Worm (Caenorhabditis elegans) whole organism, L1 larva: ENCODE data around the gene rpi-2.

Experiments
- C04F5.9 ChIP-seq: sonication (generic microtip); optimal IDR thresholded peaks from 2 replicates; lab custom pipeline; 2016; ENCODE audit warnings: missing genetic modification characterization, missing compliant biosample characterization
- F16B12.6 ChIP-seq: fragments of 150-350 bp; optimal IDR thresholded peaks from 2 replicates; lab custom pipeline; 2014; ENCODE audit warnings: missing biosample characterization, missing genetic modification characterization
- aly-2 ChIP-seq: fragments of 150-350 bp; optimal IDR thresholded peaks from 2 replicates; lab custom pipeline; 2014; ENCODE audit warnings: missing biosample characterization, missing genetic modification characterization
- ceh-63 ChIP-seq: fragments of 200-800 bp; sonication (Bioruptor generic); optimal IDR thresholded peaks from 2 replicates; lab custom pipeline; 2018; ENCODE audit warnings: mild to moderate bottlenecking, missing genetic modification characterization, missing compliant biosample characterization
- ceh-8 ChIP-seq: fragments of 200-800 bp; sonication (Bioruptor generic); optimal IDR thresholded peaks from 2 replicates; lab custom pipeline; 2018; ENCODE audit warnings: mild to moderate bottlenecking, missing genetic modification characterization, moderate library complexity, missing compliant biosample characterization
- ceh-82 ChIP-seq, 3 experiments: fragments of 150-350 bp in 1 of 3; sonication (generic microtip) in 2 of 3; optimal IDR thresholded peaks; 2 replicates each; lab custom pipeline; 2014 to 2017; ENCODE audit warnings: missing biosample characterization in 3 of 3, missing genetic modification characterization in 3 of 3
- ceh-88 ChIP-seq: fragments of 200-800 bp; sonication (Bioruptor generic); IDR thresholded peaks from 2 replicates; pipeline ENCODE4 v1.3.6; 2022; ENCODE audit warnings: missing genetic modification characterization, missing compliant biosample characterization
- dpl-1 ChIP-seq, 3 experiments: fragments of 150-350 bp in 2 of 3; sonication (generic microtip) in 1 of 3; optimal IDR thresholded peaks; 2 replicates each; lab custom pipeline; 2014 to 2017; ENCODE audit warnings: missing biosample characterization in 3 of 3, missing genetic modification characterization in 3 of 3, missing genetic modification reagents in 3 of 3
- dsc-1 ChIP-seq: sonication (generic microtip); optimal IDR thresholded peaks from 2 replicates; lab custom pipeline; 2016; ENCODE audit warnings: mild to moderate bottlenecking, missing genetic modification characterization, missing compliant biosample characterization
- efl-1 ChIP-seq, 4 experiments: fragments of 150-350 bp; optimal IDR thresholded peaks in 3 of 4; peaks in 1 of 4; 1 replicate in 1 of 4; 2 replicates in 3 of 4; lab custom pipeline; 2014; ENCODE audit warnings: missing biosample characterization in 2 of 4, missing genetic modification characterization in 2 of 4, missing genetic modification reagents in 2 of 4
- egl-27 ChIP-seq, 2 experiments: fragments of 150-350 bp in 1 of 2; sonication (generic microtip); optimal IDR thresholded peaks; 3 replicates each; lab custom pipeline; 2017 to 2018; ENCODE audit warnings: missing biosample characterization in 2 of 2, missing genetic modification characterization in 2 of 2, missing genetic modification reagents in 2 of 2
- elt-2 ChIP-seq: sonication (generic microtip); optimal IDR thresholded peaks from 2 replicates; lab custom pipeline; 2016; ENCODE audit warnings: missing genetic modification characterization, mild to moderate bottlenecking, inconsistent platforms, missing compliant biosample characterization, missing genetic modification reagents
- fkh-10 ChIP-seq: sonication (generic microtip); optimal IDR thresholded peaks from 2 replicates; lab custom pipeline; 2017; ENCODE audit warnings: missing biosample characterization, missing genetic modification reagents, missing genetic modification characterization
- fkh-8 ChIP-seq: sonication (generic microtip); optimal IDR thresholded peaks from 2 replicates; lab custom pipeline; 2016; ENCODE audit warnings: mild to moderate bottlenecking, missing genetic modification characterization, missing compliant biosample characterization
- fos-1 ChIP-seq: fragments of 150-350 bp; optimal IDR thresholded peaks from 2 replicates; lab custom pipeline; 2014; ENCODE audit warnings: missing biosample characterization, missing genetic modification characterization
- grh-1 ChIP-seq: fragments of 200-800 bp; sonication (Bioruptor generic); IDR thresholded peaks from 2 replicates; pipeline ENCODE4 v1.3.6; 2022; ENCODE audit warnings: missing genetic modification reagents, missing genetic modification characterization, missing compliant biosample characterization
- hpl-2 ChIP-seq: fragments of 150-350 bp; optimal IDR thresholded peaks from 2 replicates; lab custom pipeline; 2014; ENCODE audit warnings: missing biosample characterization, missing genetic modification reagents, missing genetic modification characterization
- jun-1 ChIP-seq: fragments of 150-350 bp; optimal IDR thresholded peaks from 2 replicates; lab custom pipeline; 2014; ENCODE audit warnings: missing biosample characterization, missing genetic modification reagents, missing genetic modification characterization
- lin-14 ChIP-seq: fragments of 200-800 bp; sonication (Bioruptor generic); optimal IDR thresholded peaks from 2 replicates; lab custom pipeline; 2018; ENCODE audit warnings: mild to moderate bottlenecking, missing genetic modification characterization, moderate library complexity, missing compliant biosample characterization
- lsy-2 ChIP-seq, 2 experiments: fragments of 150-350 bp; optimal IDR thresholded peaks; 2 replicates each; lab custom pipeline; 2014; ENCODE audit warnings: missing biosample characterization in 2 of 2, missing genetic modification characterization in 2 of 2
- mdl-1 ChIP-seq, 2 experiments: fragments of 150-350 bp; optimal IDR thresholded peaks; 2 replicates each; lab custom pipeline; 2014 to 2017; ENCODE audit warnings: missing biosample characterization in 2 of 2, missing genetic modification characterization in 2 of 2, inconsistent platforms in 1 of 2
- nhr-11 ChIP-seq: fragments of 150-350 bp; optimal IDR thresholded peaks from 2 replicates; lab custom pipeline; 2014; ENCODE audit warnings: missing biosample characterization, missing genetic modification characterization
- nhr-19 ChIP-seq: fragments of 200-800 bp; sonication (Bioruptor generic); conservative IDR thresholded peaks from 2 replicates; pipeline ENCODE4 v1.3.6; 2022; ENCODE audit warnings: missing genetic modification characterization, missing compliant biosample characterization
- nhr-20 ChIP-seq: sonication (generic microtip); optimal IDR thresholded peaks from 2 replicates; lab custom pipeline; 2016; ENCODE audit warnings: mild to moderate bottlenecking, missing genetic modification characterization, missing compliant biosample characterization
- nhr-237 ChIP-seq: fragments of 150-350 bp; optimal IDR thresholded peaks from 2 replicates; lab custom pipeline; 2014; ENCODE audit warnings: missing biosample characterization, missing genetic modification characterization
- nhr-47 ChIP-seq: sonication (generic microtip); optimal IDR thresholded peaks from 2 replicates; lab custom pipeline; 2016; ENCODE audit warnings: mild to moderate bottlenecking, missing genetic modification characterization, moderate library complexity, missing compliant biosample characterization
- nhr-71 ChIP-seq: sonication (generic microtip); optimal IDR thresholded peaks from 2 replicates; lab custom pipeline; 2016; ENCODE audit warnings: mild to moderate bottlenecking, missing genetic modification characterization, moderate library complexity, missing compliant biosample characterization
- nhr-76 ChIP-seq: sonication (generic microtip); optimal IDR thresholded peaks from 2 replicates; lab custom pipeline; 2017; ENCODE audit warnings: missing biosample characterization, missing genetic modification characterization
- nhr-77 ChIP-seq: fragments of 150-350 bp; optimal IDR thresholded peaks from 2 replicates; lab custom pipeline; 2014; ENCODE audit warnings: missing biosample characterization, missing genetic modification characterization
- nhr-85 ChIP-seq: sonication (generic microtip); peaks from one replicate; lab custom pipeline; 2016; ENCODE audit warnings: missing genetic modification characterization, inconsistent platforms, missing compliant biosample characterization
- nhr-90 ChIP-seq: sonication (generic microtip); optimal IDR thresholded peaks from 2 replicates; lab custom pipeline; 2016; ENCODE audit warnings: mild to moderate bottlenecking, missing genetic modification characterization, missing compliant biosample characterization; ENCODE audit not compliant: poor library complexity
- skn-1 ChIP-seq: fragments of 150-350 bp; optimal IDR thresholded peaks from 2 replicates; lab custom pipeline; 2014; ENCODE audit warnings: missing biosample characterization, missing genetic modification characterization
- snpc-4 ChIP-seq: fragments of 150-350 bp; optimal IDR thresholded peaks from 2 replicates; lab custom pipeline; 2014; ENCODE audit warnings: missing biosample characterization, missing genetic modification characterization
- snu-23 ChIP-seq: sonication (generic microtip); optimal IDR thresholded peaks from 2 replicates; lab custom pipeline; 2016; ENCODE audit warnings: missing genetic modification characterization, missing compliant biosample characterization
- sptf-1 ChIP-seq: fragments of 150-350 bp; optimal IDR thresholded peaks from 2 replicates; lab custom pipeline; 2014; ENCODE audit warnings: missing biosample characterization, missing genetic modification characterization
- sup-37 ChIP-seq: fragments of 200-800 bp; sonication (Bioruptor generic); optimal IDR thresholded peaks from 2 replicates; lab custom pipeline; 2018; ENCODE audit warnings: mild to moderate bottlenecking, missing genetic modification characterization, missing compliant biosample characterization
- swsn-7 ChIP-seq: sonication (generic microtip); optimal IDR thresholded peaks from 2 replicates; lab custom pipeline; 2016; ENCODE audit warnings: missing genetic modification characterization, missing compliant biosample characterization
- tbx-2 ChIP-seq: sonication (generic microtip); optimal IDR thresholded peaks from 2 replicates; lab custom pipeline; 2016; ENCODE audit warnings: missing genetic modification characterization, missing compliant biosample characterization
- tlp-1 ChIP-seq: fragments of 150-350 bp; optimal IDR thresholded peaks from 2 replicates; lab custom pipeline; 2014; ENCODE audit warnings: missing biosample characterization, missing genetic modification characterization
- unc-30 ChIP-seq: sonication (generic microtip); optimal IDR thresholded peaks from 2 replicates; lab custom pipeline; 2017; ENCODE audit warnings: missing biosample characterization, missing genetic modification characterization
- unc-62 ChIP-seq: fragments of 150-350 bp; optimal IDR thresholded peaks from 2 replicates; lab custom pipeline; 2014; ENCODE audit warnings: missing biosample characterization, missing genetic modification reagents, missing genetic modification characterization
- unc-86 ChIP-seq: sonication (generic microtip); optimal IDR thresholded peaks from 2 replicates; lab custom pipeline; 2016; ENCODE audit warnings: missing genetic modification characterization, missing compliant biosample characterization
- unc-98 ChIP-seq: fragments of 200-800 bp; sonication (Bioruptor generic); IDR thresholded peaks from 2 replicates; pipeline ENCODE4 v1.3.6; 2022; ENCODE audit warnings: missing genetic modification characterization, missing compliant biosample characterization
- zag-1 ChIP-seq: fragments of 150-350 bp; optimal IDR thresholded peaks from 2 replicates; lab custom pipeline; 2014; ENCODE audit warnings: missing biosample characterization, missing genetic modification characterization
- ztf-4 ChIP-seq: fragments of 150-350 bp; optimal IDR thresholded peaks from 2 replicates; lab custom pipeline; 2014; ENCODE audit warnings: missing biosample characterization, missing genetic modification characterization

rpi-2 gene

ce11 chrIV:1711029-1711489 lies at the start of gene rpi-2:
TSS of gene rpi-2 (plus strand) at chrIV:1711262.
- TF ChIP-seq ceh-82 (tag; optimal IDR thresholded peaks at IDR 0.05; lab: Kevin White, UChicago) (peak in 1 of 3 experiments; percentile 21), aly-2 (tag; lab: Kevin White, UChicago) (no peak), lsy-2 (tag; optimal IDR thresholded peaks at IDR 0.05; lab: Kevin White, UChicago) (peak in 1 of 2 experiments; percentile 5), lin-14 (GFP tag; lab: Kevin White, UChicago) (peak; percentile 17), nhr-85 (tag; lab: Kevin White, UChicago) (peak; percentile 67), grh-1 (peak; percentile 47), ceh-63 (GFP tag; lab: Kevin White, UChicago) (no peak), ceh-8 (GFP tag; lab: Kevin White, UChicago) (no peak), nhr-71 (tag; lab: Kevin White, UChicago) (peak; percentile 55), nhr-19 (0 out of 2 replicates have a peak, but pooled peaks have one; percentile 14), nhr-90 (no peak), F16B12.6 (tag; lab: Kevin White, UChicago) (no peak), unc-86 (tag; lab: Kevin White, UChicago) (peak; percentile 26), nhr-20 (peak; percentile 43), nhr-11 (tag; lab: Kevin White, UChicago) (no peak), nhr-47 (tag; lab: Kevin White, UChicago) (peak; percentile 38), snu-23 (peak; percentile 43), fos-1 (peak; percentile 0), tbx-2 (tag; lab: Kevin White, UChicago) (peak; percentile 8), ztf-4 (tag; lab: Kevin White, UChicago) (no peak), unc-98 (GFP tag; lab: Robert Waterston, UW) (no peak), nhr-77 (tag; lab: Kevin White, UChicago) (peak; percentile 1), fkh-8 (tag; lab: Kevin White, UChicago) (peak; percentile 79), nhr-237 (tag; lab: Kevin White, UChicago) (no peak), sptf-1 (no peak), swsn-7 (tag; lab: Kevin White, UChicago) (peak; percentile 29), mdl-1 (tag; optimal IDR thresholded peaks at IDR 0.05; lab: Kevin White, UChicago) (no peak), efl-1 (optimal IDR thresholded peaks at IDR 0.05; lab: Kevin White, UChicago) (peak in 1 of 2 experiments; percentile 22), efl-1 (GFP tag; optimal IDR thresholded peaks at IDR 0.05 in 1 of 2; lab: Kevin White, UChicago) (peak in 1 of 2 experiments; percentile 60), jun-1 (tag; lab: Kevin White, UChicago) (no peak)
- TF ChIP-seq, all 84 proteins: peak for 17

- TF ChIP-seq hpl-2 (no peak), unc-30 (tag; lab: Kevin White, UChicago) (no peak), egl-27 (tag; optimal IDR thresholded peaks at IDR 0.05; lab: Kevin White, UChicago) (no peak), tlp-1 (tag; lab: Kevin White, UChicago) (no peak), nhr-11 (tag; lab: Kevin White, UChicago) (no peak), jun-1 (tag; lab: Kevin White, UChicago) (no peak), elt-2 (no peak), skn-1 (tag; lab: Kevin White, UChicago) (no peak), C04F5.9 (no peak)
Measured at ce11 chrIV:1662872-1663271, 48.2 kb upstream of the rpi-2 start.

DNA sequence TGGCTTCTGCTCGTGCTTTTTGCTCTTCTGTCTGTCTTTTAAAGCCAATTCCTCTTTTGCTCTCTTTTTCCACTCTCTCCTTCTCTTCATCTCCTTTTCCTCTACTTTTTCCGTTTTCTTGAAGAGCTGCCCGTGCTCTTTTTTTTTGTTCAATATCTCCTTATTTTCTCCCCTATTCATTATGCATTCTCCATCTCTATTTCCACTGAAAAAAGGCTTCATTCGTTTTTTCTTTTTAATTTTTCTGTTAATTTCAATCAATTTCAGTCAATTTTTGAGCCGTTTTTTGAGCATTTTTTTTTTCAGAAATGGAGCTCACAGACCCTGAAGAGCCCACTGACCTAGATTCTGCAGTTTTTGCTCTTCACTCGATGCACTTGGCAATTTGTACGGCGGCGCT lies 38.7 kb upstream of the rpi-2 start, which contains the start of gene Y41D4B.1:
Gene Y41D4B.1 (plus strand): TSS at position 301 of the 400 bp plus-strand sequence.
- TF ChIP-seq nhr-76 (tag; lab: Kevin White, UChicago): no peak
- no peak for TF ChIP-seq snpc-4
- TF ChIP-seq dsc-1 (tag; lab: Kevin White, UChicago): no peak
- TF ChIP-seq sptf-1: no peak
- TF ChIP-seq unc-62 (GFP tag; lab: Kevin White, UChicago): no peak
- TF ChIP-seq ceh-88 (GFP tag; lab: Robert Waterston, UW): no peak
- TF ChIP-seq sup-37 (GFP tag; lab: Kevin White, UChicago): no peak
- TF ChIP-seq unc-30 (tag; lab: Kevin White, UChicago): no peak
- no peak for TF ChIP-seq fkh-10 (GFP tag; lab: Kevin White, UChicago)
- TF ChIP-seq F16B12.6 (tag; lab: Kevin White, UChicago): no peak
- TF ChIP-seq dpl-1 (GFP tag; optimal IDR thresholded peaks at IDR 0.05; lab: Kevin White, UChicago): no peak
- no peak for TF ChIP-seq snu-23
- TF ChIP-seq swsn-7 (tag; lab: Kevin White, UChicago): no peak
- TF ChIP-seq mdl-1 (tag; optimal IDR thresholded peaks at IDR 0.05; lab: Kevin White, UChicago): no peak
- TF ChIP-seq zag-1: no peak
- TF ChIP-seq nhr-20: no peak
